Fruit fly (Drosophila melanogaster) whole organism, embryonic: ENCODE data around the gene Lipt2.
A peak's percentile ranks its signal among the peaks of the same experiment; 100 is the strongest.

Experiments
- Bteb2 ChIP-seq: fragments of 200-800 bp; sonication (Bioruptor generic); optimal IDR thresholded peaks from 2 replicates; lab custom pipeline; 2016; ENCODE audit warnings: missing biosample characterization, missing genetic modification characterization
- CG10366 ChIP-seq: fragments of 200-800 bp; sonication (Bioruptor generic); IDR thresholded peaks from 2 replicates; pipeline ENCODE4 v1.3.6; 2022; ENCODE audit warnings: missing biosample characterization, missing genetic modification characterization
- CG11696 ChIP-seq: fragments of 200-800 bp; sonication (Bioruptor generic); IDR thresholded peaks from 2 replicates; pipeline ENCODE4 v1.3.6; 2022; ENCODE audit warnings: missing biosample characterization, missing genetic modification characterization
- CG12104 ChIP-seq: fragments of 200-800 bp; sonication (Bioruptor generic); optimal IDR thresholded peaks from 3 replicates; lab custom pipeline; 2016; ENCODE audit warnings: missing biosample characterization, missing genetic modification characterization
- CG14050 ChIP-seq: fragments of 200-800 bp; sonication (Bioruptor generic); IDR thresholded peaks from 3 replicates; pipeline ENCODE4 v1.3.6; 2022; ENCODE audit warnings: missing biosample characterization, missing genetic modification characterization
- CG14710 ChIP-seq: fragments of 200-800 bp; sonication (Bioruptor generic); optimal IDR thresholded peaks from 3 replicates; lab custom pipeline; 2019; ENCODE audit warnings: missing biosample characterization, mild to moderate bottlenecking, missing genetic modification characterization, moderate library complexity
- CG15601 ChIP-seq: fragments of 200-800 bp; sonication (Bioruptor generic); optimal IDR thresholded peaks from 3 replicates; lab custom pipeline; 2019; ENCODE audit warnings: missing biosample characterization, mild to moderate bottlenecking, missing genetic modification characterization, moderate library complexity
- CG16863 ChIP-seq: fragments of 200-800 bp; sonication (Bioruptor generic); optimal IDR thresholded peaks from 3 replicates; lab custom pipeline; 2016; ENCODE audit warnings: missing biosample characterization, missing genetic modification characterization
- CG17186 ChIP-seq: fragments of 200-800 bp; sonication (Bioruptor generic); optimal IDR thresholded peaks from 3 replicates; lab custom pipeline; 2017; ENCODE audit warnings: missing biosample characterization, missing genetic modification reagents, missing genetic modification characterization
- CG17829 ChIP-seq: fragments of 200-800 bp; optimal IDR thresholded peaks from 2 replicates; lab custom pipeline; 2019; ENCODE audit warnings: missing biosample characterization, mild to moderate bottlenecking, missing genetic modification characterization, moderate library complexity
- CG18262 ChIP-seq: fragments of 200-800 bp; optimal IDR thresholded peaks from 3 replicates; lab custom pipeline; 2019; ENCODE audit warnings: missing biosample characterization, mild to moderate bottlenecking, missing genetic modification characterization, moderate library complexity
- CG18619 ChIP-seq: fragments of 200-800 bp; sonication (Bioruptor generic); optimal IDR thresholded peaks from 3 replicates; lab custom pipeline; 2017; ENCODE audit warnings: missing biosample characterization, mild to moderate bottlenecking, missing genetic modification characterization
- CG3163 ChIP-seq: fragments of 200-800 bp; sonication (Bioruptor generic); optimal IDR thresholded peaks from 3 replicates; lab custom pipeline; 2016; ENCODE audit warnings: missing biosample characterization, missing genetic modification characterization
- CG4820 ChIP-seq: fragments of 200-800 bp; sonication (Bioruptor generic); optimal IDR thresholded peaks from 3 replicates; lab custom pipeline; 2016; ENCODE audit warnings: missing biosample characterization, missing genetic modification characterization
- CG6689 ChIP-seq: fragments of 200-800 bp; sonication (Bioruptor generic); IDR thresholded peaks from 2 replicates; pipeline ENCODE4 v1.3.6; 2022; ENCODE audit warnings: missing biosample characterization, missing genetic modification characterization
- CG7357 ChIP-seq: fragments of 200-800 bp; sonication (Bioruptor generic); IDR thresholded peaks from 3 replicates; pipeline ENCODE4 v1.3.6; 2022; ENCODE audit warnings: missing biosample characterization, missing genetic modification characterization
- CG7372 ChIP-seq: fragments of 200-800 bp; sonication (Bioruptor generic); IDR thresholded peaks from 2 replicates; pipeline ENCODE4 v1.3.6; 2022; ENCODE audit warnings: missing biosample characterization, missing genetic modification characterization
- CG7839 ChIP-seq: fragments of 200-800 bp; sonication (Bioruptor generic); optimal IDR thresholded peaks from 3 replicates; lab custom pipeline; 2018; ENCODE audit warnings: missing biosample characterization, mild to moderate bottlenecking, missing genetic modification characterization, moderate library complexity
- CG7987 ChIP-seq: fragments of 200-800 bp; sonication (Bioruptor generic); optimal IDR thresholded peaks from 2 replicates; lab custom pipeline; 2018; ENCODE audit warnings: missing biosample characterization, mild to moderate bottlenecking, missing genetic modification characterization, moderate library complexity
- CG9797 ChIP-seq: fragments of 200-800 bp; sonication (Bioruptor generic); optimal IDR thresholded peaks from 3 replicates; lab custom pipeline; 2018; ENCODE audit warnings: missing biosample characterization, mild to moderate bottlenecking, missing genetic modification characterization
- Camta ChIP-seq: fragments of 200-800 bp; sonication (Bioruptor generic); optimal IDR thresholded peaks from 2 replicates; lab custom pipeline; 2016; ENCODE audit warnings: missing biosample characterization, missing genetic modification characterization
- D ChIP-seq, 2 experiments: fragments of 200-800 bp in 1 of 2; fragments of >200 bp in 1 of 2; sonication (Bioruptor generic) in 1 of 2; optimal IDR thresholded peaks; 2 replicates in 1 of 2; 3 replicates in 1 of 2; lab custom pipeline; 2017; ENCODE audit warnings: mild to moderate bottlenecking in 1 of 2, missing biosample characterization in 1 of 2, missing genetic modification characterization in 1 of 2, missing genetic modification reagents in 1 of 2
- ERR ChIP-seq: fragments of 200-800 bp; sonication (Bioruptor generic); optimal IDR thresholded peaks from 2 replicates; lab custom pipeline; 2016; ENCODE audit warnings: missing biosample characterization, missing genetic modification characterization
- Hr39 ChIP-seq: fragments of >200 bp; optimal IDR thresholded peaks from 2 replicates; lab custom pipeline; 2017
- Meics ChIP-seq: fragments of 200-800 bp; sonication (Bioruptor generic); optimal IDR thresholded peaks from 2 replicates; lab custom pipeline; 2017; ENCODE audit warnings: missing biosample characterization, mild to moderate bottlenecking, missing genetic modification characterization
- Nf-YC ChIP-seq: fragments of 200-800 bp; optimal IDR thresholded peaks from 3 replicates; lab custom pipeline; 2019; ENCODE audit warnings: missing biosample characterization, mild to moderate bottlenecking, missing genetic modification characterization, moderate library complexity
- cas ChIP-seq: fragments of 200-800 bp; sonication (Bioruptor generic); IDR thresholded peaks from 2 replicates; pipeline ENCODE4 v1.3.6; 2022; ENCODE audit warnings: missing biosample characterization, missing genetic modification characterization
- crol ChIP-seq: fragments of 200-800 bp; sonication (Bioruptor generic); IDR thresholded peaks from 2 replicates; pipeline ENCODE4 v1.3.6; 2022; ENCODE audit warnings: missing biosample characterization, missing genetic modification characterization
- cwo ChIP-seq: fragments of 200-800 bp; sonication (Bioruptor generic); optimal IDR thresholded peaks from 3 replicates; lab custom pipeline; 2017; ENCODE audit warnings: missing biosample characterization, missing genetic modification characterization, mild to moderate bottlenecking, moderate library complexity, missing genetic modification reagents
- ems ChIP-seq: fragments of 200-800 bp; sonication (Bioruptor generic); optimal IDR thresholded peaks from 3 replicates; lab custom pipeline; 2016; ENCODE audit warnings: missing biosample characterization, missing genetic modification characterization
- fd102C ChIP-seq: fragments of 200-800 bp; sonication (Bioruptor generic); optimal IDR thresholded peaks from 2 replicates; lab custom pipeline; 2018; ENCODE audit warnings: missing biosample characterization, mild to moderate bottlenecking, missing genetic modification characterization, moderate library complexity
- ftz-f1 ChIP-seq: fragments of 200-800 bp; sonication (Bioruptor generic); optimal IDR thresholded peaks from 2 replicates; lab custom pipeline; 2016; ENCODE audit warnings: missing biosample characterization, missing genetic modification characterization
- fu2 ChIP-seq: fragments of 200-800 bp; sonication (Bioruptor generic); optimal IDR thresholded peaks from 2 replicates; lab custom pipeline; 2016; ENCODE audit warnings: missing biosample characterization, missing genetic modification characterization
- hkb ChIP-seq, 2 experiments: fragments of 200-800 bp in 1 of 2; fragments of >200 bp in 1 of 2; sonication (Bioruptor generic) in 1 of 2; IDR thresholded peaks in 1 of 2; optimal IDR thresholded peaks in 1 of 2; 2 replicates each; pipeline versions ENCODE4 v1.3.6 to Lab custom; 2017 to 2022; ENCODE audit warnings: missing biosample characterization in 1 of 2, missing genetic modification characterization in 1 of 2
- insv ChIP-seq, 2 experiments: fragments of 200-800 bp; sonication (Bioruptor generic); optimal IDR thresholded peaks; 3 replicates each; lab custom pipeline; 2016 to 2018; ENCODE audit warnings: missing biosample characterization in 2 of 2, missing genetic modification characterization in 2 of 2
- inv ChIP-seq: fragments of 200-800 bp; sonication (Bioruptor generic); IDR thresholded peaks from 2 replicates; pipeline ENCODE4 v1.3.6; 2022; ENCODE audit warnings: missing biosample characterization, missing genetic modification characterization; ENCODE audit not compliant: partially characterized antibody
- ken ChIP-seq: fragments of 200-800 bp; sonication (Bioruptor generic); IDR thresholded peaks from 3 replicates; pipeline ENCODE4 v1.3.6; 2022; ENCODE audit warnings: missing biosample characterization, missing genetic modification characterization
- kni ChIP-seq: fragments of 200-800 bp; sonication (Bioruptor generic); optimal IDR thresholded peaks from 3 replicates; lab custom pipeline; 2017; ENCODE audit warnings: mild to moderate bottlenecking, missing biosample characterization, missing genetic modification reagents, missing genetic modification characterization
- lab ChIP-seq: fragments of 200-800 bp; sonication (Bioruptor generic); optimal IDR thresholded peaks from 3 replicates; lab custom pipeline; 2017; ENCODE audit warnings: missing biosample characterization, missing genetic modification characterization, mild to moderate bottlenecking, moderate library complexity, missing genetic modification reagents
- oc ChIP-seq: fragments of 200-800 bp; sonication (Bioruptor generic); optimal IDR thresholded peaks from 2 replicates; lab custom pipeline; 2018; ENCODE audit warnings: missing biosample characterization, mild to moderate bottlenecking, missing genetic modification characterization, moderate library complexity
- odd ChIP-seq: fragments of 200-800 bp; sonication (Bioruptor generic); optimal IDR thresholded peaks from 2 replicates; lab custom pipeline; 2017; ENCODE audit warnings: missing biosample characterization, mild to moderate bottlenecking, missing genetic modification characterization
- pb ChIP-seq: fragments of 200-800 bp; sonication (Bioruptor generic); optimal IDR thresholded peaks from 3 replicates; lab custom pipeline; 2016; ENCODE audit warnings: missing biosample characterization, missing genetic modification characterization
- pnt ChIP-seq: fragments of 200-800 bp; sonication (Bioruptor generic); optimal IDR thresholded peaks from 3 replicates; lab custom pipeline; 2016; ENCODE audit warnings: missing biosample characterization, missing genetic modification characterization
- sens-2 ChIP-seq: fragments of 200-800 bp; sonication (Bioruptor generic); IDR thresholded peaks from 2 replicates; pipeline ENCODE4 v1.3.6; 2022; ENCODE audit warnings: missing biosample characterization, missing genetic modification characterization
- sna ChIP-seq: fragments of 200-800 bp; sonication (Bioruptor generic); IDR thresholded peaks from 2 replicates; pipeline ENCODE4 v1.3.6; 2022; ENCODE audit warnings: missing biosample characterization, missing genetic modification characterization; ENCODE audit not compliant: partially characterized antibody
- stc ChIP-seq: fragments of 200-800 bp; sonication (Bioruptor generic); IDR thresholded peaks from 2 replicates; pipeline ENCODE4 v1.3.6; 2022; ENCODE audit warnings: missing biosample characterization, missing genetic modification characterization
- sug ChIP-seq: fragments of 200-800 bp; optimal IDR thresholded peaks from 2 replicates; lab custom pipeline; 2019; ENCODE audit warnings: missing biosample characterization, mild to moderate bottlenecking, missing genetic modification characterization, moderate library complexity
- toy ChIP-seq: fragments of 200-800 bp; sonication (Bioruptor generic); IDR thresholded peaks from 2 replicates; pipeline ENCODE4 v1.3.6; 2022; ENCODE audit warnings: missing biosample characterization, missing genetic modification characterization

The Lipt2 gene

DNA sequence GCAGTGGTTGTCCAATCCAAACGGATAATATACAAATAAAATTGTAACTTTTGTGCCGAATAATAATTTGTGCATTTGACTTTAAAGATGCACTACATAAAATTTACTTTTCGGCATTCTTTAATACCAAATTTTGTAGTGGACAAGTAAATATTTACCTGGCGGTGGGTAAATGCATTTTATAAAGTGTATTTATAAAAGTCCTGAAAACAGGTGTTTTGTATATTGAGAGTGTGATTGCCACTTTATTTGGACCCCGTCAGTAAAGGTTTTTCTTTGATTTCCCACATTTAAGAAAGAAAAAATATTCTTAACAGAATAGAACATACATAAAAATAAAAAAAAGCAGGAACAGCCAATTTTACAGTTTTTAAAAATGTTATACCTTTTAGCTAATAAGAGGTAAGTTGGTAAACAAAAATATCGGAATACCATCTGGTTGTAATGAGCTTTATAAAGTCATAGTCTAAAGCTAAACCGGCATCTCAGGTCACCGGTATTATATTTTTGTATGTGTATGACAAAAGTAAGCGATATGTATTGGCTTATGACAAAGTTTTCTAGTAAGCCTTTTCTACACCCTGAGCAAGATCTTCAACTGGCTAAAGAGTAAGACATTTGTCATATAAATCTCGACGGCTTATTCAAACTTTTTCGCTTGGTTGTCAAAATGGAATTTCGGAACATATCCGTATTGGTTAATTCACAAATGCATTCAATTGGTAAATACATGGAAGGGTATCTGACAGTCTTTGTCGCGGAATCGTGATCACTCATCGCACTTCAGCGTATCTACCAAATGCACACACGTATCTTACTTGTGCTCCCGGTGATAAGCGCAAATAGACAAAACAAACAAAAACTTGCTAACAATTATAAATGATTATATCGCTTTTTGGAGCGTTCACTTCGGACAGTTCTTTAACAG, 42.2 kb downstream of the Lipt2 start (continued):
- TF ChIP-seq sna (GFP tag; lab: Robert Waterston, UW) (no peak), sens-2 (peak; percentile 53; the same call in 1 of the 2 replicates), hkb (optimal IDR thresholded peaks at IDR 0.05; lab: Kevin White, UChicago) (no peak), hkb (GFP tag; IDR thresholded peaks at IDR 0.05; lab: Robert Waterston, UW) (peak; percentile 94), ERR (GFP tag; lab: Kevin White, UChicago) (peak; percentile 86), CG4820 (peak; percentile 84), CG14710 (tag; lab: Kevin White, UChicago) (peak; percentile 64), Camta (peak; percentile 79), Meics (GFP tag; lab: Kevin White, UChicago) (peak; percentile 88), CG17186 (peak; percentile 30), CG10366 (GFP tag; lab: Robert Waterston, UW) (peak; percentile 91), crol (GFP tag; lab: Robert Waterston, UW) (no peak), CG9797 (GFP tag; lab: Kevin White, UChicago) (no peak), cas (GFP tag; lab: Robert Waterston, UW) (peak; percentile 66; the same call in 1 of the 2 replicates), oc (tag; lab: Kevin White, UChicago) (peak; percentile 84), Bteb2 (peak; percentile 80), CG11696 (GFP tag; lab: Robert Waterston, UW) (peak; percentile 68), CG3163 (GFP tag; lab: Kevin White, UChicago) (peak; percentile 62), CG16863 (peak; percentile 78), Nf-YC (tag; lab: Kevin White, UChicago) (peak; percentile 64), insv (GFP tag; optimal IDR thresholded peaks at IDR 0.05; lab: Kevin White, UChicago) (no peak), CG6689 (GFP tag; lab: Robert Waterston, UW) (peak; percentile 86), CG7357 (peak; percentile 79), CG14050 (peak; percentile 86), CG7372 (GFP tag; lab: Robert Waterston, UW) (peak; percentile 72), CG18262 (tag; lab: Kevin White, UChicago) (peak; percentile 89), pnt (peak; percentile 71), fd102C (no peak), kni (GFP tag; lab: Kevin White, UChicago) (peak; percentile 8), inv (GFP tag; lab: Robert Waterston, UW) (no peak), CG17829 (tag; lab: Kevin White, UChicago) (peak; percentile 84), Hr39 (lab: Kevin White, UChicago) (no peak), cwo (GFP tag; lab: Kevin White, UChicago) (peak; percentile 85), stc (peak; percentile 89), CG7987 (peak; percentile 68), sug (tag; lab: Kevin White, UChicago) (peak; percentile 77), odd (GFP tag; lab: Kevin White, UChicago) (peak; percentile 76), pb (GFP tag; lab: Kevin White, UChicago) (peak; percentile 89), D (optimal IDR thresholded peaks at IDR 0.05; lab: Kevin White, UChicago) (no peak), D (GFP tag; optimal IDR thresholded peaks at IDR 0.05; lab: Kevin White, UChicago) (peak; percentile 76), ems (GFP tag; lab: Kevin White, UChicago) (peak; percentile 86), CG18619 (GFP tag; lab: Kevin White, UChicago) (peak; percentile 82), fu2 (peak; percentile 86), CG12104 (GFP tag; lab: Kevin White, UChicago) (peak; percentile 77), ftz-f1 (GFP tag; lab: Kevin White, UChicago) (no peak), ken (GFP tag; lab: Robert Waterston, UW) (peak; percentile 86), CG15601 (tag; lab: Kevin White, UChicago) (peak; percentile 75), lab (GFP tag; lab: Kevin White, UChicago) (peak; percentile 95), toy (GFP tag; lab: Robert Waterston, UW) (no peak), CG7839 (tag; lab: Kevin White, UChicago) (peak; percentile 94)
